Worm (Caenorhabditis elegans): ENCODE measurements around the gene fbxb-16.
"Not testable (repeated sequence)": the region's sequence is repeated elsewhere in the genome, so short reads cannot be mapped to it uniquely, and the experiment has no call there.

fbxb-16 gene

DNA sequence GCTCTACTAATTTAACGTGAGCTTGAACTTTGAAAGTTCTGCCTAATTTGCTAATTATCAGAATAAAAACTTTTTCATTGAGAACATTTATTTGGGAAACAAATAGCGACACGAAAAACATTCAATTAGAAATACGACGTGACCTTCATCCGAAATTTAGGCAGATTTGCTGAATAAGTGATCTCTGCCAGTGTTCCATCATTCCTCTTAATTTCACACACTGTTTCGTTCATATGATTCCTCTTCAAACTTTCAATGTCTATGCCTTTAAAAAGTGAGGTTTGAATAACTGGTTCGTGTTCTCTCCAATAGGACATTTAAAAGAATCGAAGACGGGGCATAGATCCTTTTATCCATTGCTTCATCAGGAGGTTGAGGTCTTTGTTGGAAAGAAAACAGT lies 1.2 kb downstream of the fbxb-16 start, which contains the start of gene fbxb-20:
Gene fbxb-20 (minus strand): TSS at position 101 of the 400 bp plus-strand sequence.
- TF ChIP-seq unc-39 (tag; optimal IDR thresholded peaks at IDR 0.05): no peak
- no peak for TF ChIP-seq hmg-11 (tag; optimal IDR thresholded peaks at IDR 0.05)
- TF ChIP-seq R02D3.7 (tag; optimal IDR thresholded peaks at IDR 0.05): no peak
- TF ChIP-seq nhr-77 (tag; optimal IDR thresholded peaks at IDR 0.05): no peak
- TF ChIP-seq snpc-4 (tag; optimal IDR thresholded peaks at IDR 0.05): no peak
- TF ChIP-seq jun-1 (tag; optimal IDR thresholded peaks at IDR 0.05): no peak
- TF ChIP-seq fos-1 (tag; optimal IDR thresholded peaks at IDR 0.05): no peak
- TF ChIP-seq unc-62 (GFP tag; optimal IDR thresholded peaks at IDR 0.05): no peak
- no peak for TF ChIP-seq nhr-43 (tag; optimal IDR thresholded peaks at IDR 0.05; ENCODE audit: poor library complexity, severe bottlenecking)
- no peak for TF ChIP-seq ceh-82 (tag; optimal IDR thresholded peaks at IDR 0.05)
- no peak for TF ChIP-seq mdl-1 (tag; optimal IDR thresholded peaks at IDR 0.05)
- TF ChIP-seq zag-1 (tag; optimal IDR thresholded peaks at IDR 0.05): no peak
- TF ChIP-seq nhr-67 (tag; optimal IDR thresholded peaks at IDR 0.05): no peak
- no peak for TF ChIP-seq ceh-9 (tag; optimal IDR thresholded peaks at IDR 0.05)

DNA sequence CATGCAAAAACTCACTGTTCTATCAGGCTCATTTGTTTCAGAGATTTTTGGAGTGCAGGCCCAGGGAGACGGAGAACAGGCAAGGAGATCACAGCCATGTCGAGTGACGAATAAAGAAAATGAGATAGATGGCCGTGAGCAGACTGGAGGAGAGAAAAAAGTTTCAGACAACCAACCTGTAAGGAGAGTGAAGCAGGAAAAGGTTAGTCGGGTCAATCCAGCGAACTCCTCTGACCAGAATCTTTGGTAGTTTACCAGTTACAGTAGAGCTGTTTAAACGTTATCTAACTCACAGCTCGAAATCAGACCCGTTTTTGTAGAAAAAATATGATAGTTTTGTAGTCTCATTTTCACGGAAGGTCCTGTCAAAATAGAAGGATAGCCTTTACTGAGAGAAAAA lies 2.9 kb downstream of the fbxb-16 start, which contains the start of gene fbxb-21:
Gene fbxb-21 (minus strand): TSS at position 101 of the 400 bp plus-strand sequence.
- TF ChIP-seq elt-1 (tag; optimal IDR thresholded peaks at IDR 0.05) (no peak), fkh-10 (GFP tag; optimal IDR thresholded peaks at IDR 0.05) (peak; percentile 44)

DNA sequence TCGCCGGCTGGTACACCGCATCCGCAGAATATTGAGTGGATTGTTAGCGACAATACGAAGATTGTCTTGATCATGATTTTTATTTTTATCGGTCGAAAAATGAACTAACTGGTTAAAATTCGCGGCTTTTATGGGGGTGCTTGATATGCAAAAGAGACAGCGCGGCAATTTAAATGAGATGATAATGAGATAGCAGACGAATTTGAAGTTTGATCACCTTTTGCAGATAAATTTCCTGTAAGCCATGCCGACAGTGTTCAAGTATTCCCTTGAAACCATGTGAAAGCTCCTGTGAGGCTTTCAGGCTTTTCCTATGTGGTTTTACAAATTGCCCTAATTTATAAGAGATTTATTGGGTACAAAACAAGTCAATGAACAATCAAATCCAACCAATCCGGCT lies 5.5 kb downstream of the fbxb-16 start, which contains the start of gene ZC204.17:
Gene ZC204.17 (minus strand): TSS at position 101 of the 400 bp plus-strand sequence.
- TF ChIP-seq pha-4 (tag; optimal IDR thresholded peaks at IDR 0.05) (no peak), elt-1 (tag; optimal IDR thresholded peaks at IDR 0.05) (no peak), nhr-237 (tag; optimal IDR thresholded peaks at IDR 0.05) (no peak), nhr-28 (tag; optimal IDR thresholded peaks at IDR 0.05) (no peak), egl-5 (tag; optimal IDR thresholded peaks at IDR 0.05) (no peak), eor-1 (tag; optimal IDR thresholded peaks at IDR 0.05) (no peak)

DNA sequence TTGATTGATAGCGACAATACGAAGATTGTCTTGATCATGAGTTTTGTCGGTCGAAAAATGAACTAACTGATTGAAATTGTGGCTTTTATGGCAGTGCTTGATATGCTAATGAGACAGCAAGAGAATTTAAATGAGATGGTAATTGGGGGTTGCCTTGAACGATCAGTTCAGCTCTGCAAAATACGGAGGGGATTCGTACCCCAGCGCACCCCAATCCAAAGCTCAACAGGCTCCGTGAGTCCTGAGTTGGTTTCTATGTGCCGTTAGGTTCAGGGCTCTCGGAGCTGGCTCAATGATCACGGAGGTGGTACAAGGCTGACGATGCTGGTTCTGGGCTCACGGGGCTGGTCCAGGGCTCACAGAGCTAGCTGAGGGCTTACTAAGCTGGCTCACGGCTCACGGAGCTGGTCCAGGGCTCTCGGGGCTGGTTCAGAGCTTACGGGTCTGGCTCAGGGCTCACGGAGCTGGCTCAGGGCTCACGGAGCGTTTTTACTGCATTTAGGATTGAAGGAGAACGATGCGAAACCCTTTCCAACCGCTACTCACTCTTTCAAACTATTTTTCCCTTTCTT lies 6.8 kb downstream of the fbxb-16 start, which contains the start of gene ZC204.6:
Gene ZC204.6 (minus strand): TSS at position 51 of the 572 bp plus-strand sequence.
- no peak for TF ChIP-seq elt-3 (tag; optimal IDR thresholded peaks at IDR 0.05)
- no peak for TF ChIP-seq fkh-2 (tag; optimal IDR thresholded peaks at IDR 0.05)
- no peak for TF ChIP-seq nhr-12 (tag; optimal IDR thresholded peaks at IDR 0.05)

DNA sequence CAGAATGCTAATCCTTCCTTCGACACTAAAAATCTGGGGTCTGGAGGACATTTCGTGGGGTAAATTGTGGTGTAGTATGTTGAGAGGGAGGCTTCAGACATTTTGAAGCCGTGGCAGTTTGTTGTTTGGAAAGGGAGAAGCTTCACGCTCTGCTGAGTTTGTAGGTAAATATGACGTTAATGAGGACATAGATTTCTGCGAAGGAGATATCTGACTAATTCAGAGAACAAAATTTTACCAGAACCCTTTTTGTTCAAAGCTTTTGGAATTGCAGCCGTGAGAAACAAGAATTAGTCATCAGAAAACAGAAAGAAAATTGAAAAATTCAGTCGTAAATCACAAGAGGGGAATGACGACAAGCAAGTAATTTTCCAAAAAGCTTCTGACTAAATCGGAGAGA lies 11.2 kb downstream of the fbxb-16 start, which contains the start of gene srh-72:
Gene srh-72 (minus strand): TSS at position 101 of the 400 bp plus-strand sequence.
- no peak for TF ChIP-seq elt-2 (tag; optimal IDR thresholded peaks at IDR 0.05)
- TF ChIP-seq mdl-1 (tag; optimal IDR thresholded peaks at IDR 0.05): no peak
- TF ChIP-seq unc-62 (GFP tag; optimal IDR thresholded peaks at IDR 0.05): no peak
- no peak for TF ChIP-seq tbx-2 (tag; optimal IDR thresholded peaks at IDR 0.05)
- TF ChIP-seq nhr-77 (tag; optimal IDR thresholded peaks at IDR 0.05): no peak
- TF ChIP-seq skn-1 (tag; optimal IDR thresholded peaks at IDR 0.05): no peak
- no peak for TF ChIP-seq pha-4 (tag; optimal IDR thresholded peaks at IDR 0.05)
- TF ChIP-seq nhr-67 (tag; optimal IDR thresholded peaks at IDR 0.05): no peak
- TF ChIP-seq nhr-76 (tag; optimal IDR thresholded peaks at IDR 0.05): no peak
- TF ChIP-seq nfya-1 (tag; optimal IDR thresholded peaks at IDR 0.05; ENCODE audit: insufficient read depth): no peak

DNA sequence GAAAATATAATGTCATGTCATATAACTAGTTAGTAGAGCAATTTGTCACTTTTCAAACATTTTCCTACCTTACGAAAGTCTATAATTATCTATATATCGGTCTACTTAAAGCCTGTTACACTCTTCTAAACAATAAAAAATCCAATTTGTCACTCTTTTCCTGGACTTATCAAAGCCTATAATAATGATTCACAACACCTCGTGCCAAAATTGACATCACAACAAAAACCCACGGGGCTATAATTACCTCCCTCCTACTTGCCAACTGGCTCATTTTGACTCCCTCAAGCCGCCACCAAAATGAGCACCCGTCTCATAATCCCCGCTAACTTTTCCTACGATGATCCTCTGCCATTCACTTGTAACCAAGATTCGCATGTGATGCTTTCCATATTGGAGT lies 15.3 kb downstream of the fbxb-16 start, which contains the start of gene srg-20:
Gene srg-20 (plus strand): TSS at position 301 of the 400 bp plus-strand sequence.
- not testable (repeated sequence) for TF ChIP-seq elt-3, eor-1, nhr-77 (tag; optimal IDR thresholded peaks at IDR 0.05)

ce11 chrII:1635969-1636368 lies 15.7 kb downstream of the fbxb-16 start:
- TF ChIP-seq nhr-25 (tag; optimal IDR thresholded peaks at IDR 0.05) (no peak), pha-4 (tag; optimal IDR thresholded peaks at IDR 0.05) (no peak), elt-2 (tag; optimal IDR thresholded peaks at IDR 0.05) (peak; percentile 70), pqm-1 (tag; optimal IDR thresholded peaks at IDR 0.05) (peak; percentile 47)

Data from whole organism, L3 larva.